Worm (Caenorhabditis elegans) whole organism, L3 larva: ENCODE measurements around the gene slc-17.8.

Source experiments
- jun-1 ChIP-seq: fragments of 150-350 bp; optimal IDR thresholded peaks from 2 replicates; lab custom pipeline; 2014; ENCODE audit warnings: missing biosample characterization, missing genetic modification reagents, missing genetic modification characterization
- lin-15B ChIP-seq: fragments of 150-350 bp; optimal IDR thresholded peaks from 2 replicates; lab custom pipeline; 2014; ENCODE audit warnings: missing biosample characterization, missing genetic modification characterization
- zag-1 ChIP-seq: fragments of 150-350 bp; optimal IDR thresholded peaks from 2 replicates; lab custom pipeline; 2014; ENCODE audit warnings: missing biosample characterization, missing genetic modification characterization

- TF ChIP-seq lin-15B (tag; lab: Kevin White, UChicago) (peak; percentile 54), zag-1 (tag; lab: Kevin White, UChicago) (no peak), jun-1 (no peak)
Observed at ce11 chrV:8569841-8570361, 24.5 kb upstream of the slc-17.8 start, which contains the start of the genes F25G6.9 and symk-1.
